Worm (Caenorhabditis elegans) whole organism, L2 larva: Measurements from ENCODE around the gene C06B3.6.
A peak's percentile ranks its signal among the peaks of the same experiment; 100 is the strongest.

Source experiments
- C34F6.9 ChIP-seq: fragments of 150-350 bp; optimal IDR thresholded peaks from 2 replicates; lab custom pipeline; 2014; ENCODE audit warnings: missing biosample characterization, missing genetic modification characterization
- F13H6.1 ChIP-seq: sonication (generic microtip); optimal IDR thresholded peaks from 2 replicates; lab custom pipeline; 2016; ENCODE audit warnings: missing genetic modification characterization, missing compliant biosample characterization
- R02D3.7 ChIP-seq: fragments of 150-350 bp; optimal IDR thresholded peaks from 2 replicates; lab custom pipeline; 2014; ENCODE audit warnings: missing biosample characterization, missing genetic modification characterization
- Y55F3AM.14 ChIP-seq: fragments of 200-800 bp; sonication (Bioruptor generic); optimal IDR thresholded peaks from 2 replicates; lab custom pipeline; 2018; ENCODE audit warnings: mild to moderate bottlenecking, missing genetic modification characterization, missing compliant biosample characterization
- alr-1 ChIP-seq: fragments of 150-350 bp; optimal IDR thresholded peaks from 2 replicates; lab custom pipeline; 2014; ENCODE audit warnings: missing biosample characterization, missing genetic modification characterization
- ama-1 ChIP-seq: fragments of 150-350 bp; optimal IDR thresholded peaks from 2 replicates; lab custom pipeline; 2018; ENCODE audit warnings: inconsistent platforms
- blmp-1 ChIP-seq: sonication (generic microtip); optimal IDR thresholded peaks from 2 replicates; lab custom pipeline; 2017; ENCODE audit warnings: missing genetic modification characterization, mild to moderate bottlenecking, missing compliant biosample characterization, antibody characterized with exemption, moderate library complexity; ENCODE audit not compliant: insufficient read depth
- ceh-16 ChIP-seq: fragments of 150-350 bp; optimal IDR thresholded peaks from 2 replicates; lab custom pipeline; 2014; ENCODE audit warnings: missing biosample characterization, missing genetic modification characterization
- ceh-82 ChIP-seq: fragments of 150-350 bp; optimal IDR thresholded peaks from 2 replicates; lab custom pipeline; 2014; ENCODE audit warnings: missing biosample characterization, missing genetic modification characterization
- crh-2 ChIP-seq: sonication (generic microtip); optimal IDR thresholded peaks from 2 replicates; lab custom pipeline; 2017; ENCODE audit warnings: missing biosample characterization, missing genetic modification characterization
- dmd-4 ChIP-seq: sonication (generic microtip); optimal IDR thresholded peaks from 2 replicates; lab custom pipeline; 2017; ENCODE audit warnings: missing biosample characterization, missing genetic modification characterization
- egl-27 ChIP-seq: sonication (generic microtip); optimal IDR thresholded peaks from 3 replicates; lab custom pipeline; 2017; ENCODE audit warnings: missing biosample characterization, missing genetic modification reagents, missing genetic modification characterization
- elt-1 ChIP-seq: fragments of 150-350 bp; optimal IDR thresholded peaks from 2 replicates; lab custom pipeline; 2014; ENCODE audit warnings: missing biosample characterization, missing genetic modification characterization
- elt-3 ChIP-seq: sonication (generic microtip); optimal IDR thresholded peaks from 2 replicates; lab custom pipeline; 2017; ENCODE audit warnings: missing biosample characterization, missing genetic modification characterization
- fos-1 ChIP-seq: fragments of 150-350 bp; optimal IDR thresholded peaks from 2 replicates; lab custom pipeline; 2014; ENCODE audit warnings: missing biosample characterization, missing genetic modification characterization
- gmeb-1 ChIP-seq: fragments of 150-350 bp; optimal IDR thresholded peaks from 2 replicates; lab custom pipeline; 2014; ENCODE audit warnings: missing biosample characterization, missing genetic modification characterization
- lin-11 ChIP-seq: fragments of 150-350 bp; sonication (generic microtip); optimal IDR thresholded peaks from 2 replicates; lab custom pipeline; 2014; ENCODE audit warnings: missing biosample characterization, missing genetic modification characterization, inconsistent platforms, mixed read lengths
- lin-13 ChIP-seq: fragments of 150-350 bp; optimal IDR thresholded peaks from 2 replicates; lab custom pipeline; 2014; ENCODE audit warnings: missing biosample characterization, missing genetic modification reagents, missing genetic modification characterization
- lin-39 ChIP-seq: fragments of 150-350 bp; optimal IDR thresholded peaks from 2 replicates; lab custom pipeline; 2014; ENCODE audit warnings: missing biosample characterization, missing genetic modification reagents, missing genetic modification characterization
- lsy-2 ChIP-seq, 2 experiments: fragments of 150-350 bp in 1 of 2; sonication (generic microtip) in 1 of 2; optimal IDR thresholded peaks; 2 replicates each; lab custom pipeline; 2014 to 2017; ENCODE audit warnings: missing biosample characterization in 2 of 2, missing genetic modification characterization in 2 of 2
- mab-5 ChIP-seq: fragments of 150-350 bp; optimal IDR thresholded peaks from 2 replicates; lab custom pipeline; 2014; ENCODE audit warnings: missing biosample characterization, missing genetic modification characterization
- mbf-1 ChIP-seq: sonication (generic microtip); optimal IDR thresholded peaks from 2 replicates; lab custom pipeline; 2017; ENCODE audit warnings: missing biosample characterization, missing genetic modification characterization
- mdl-1 ChIP-seq, 2 experiments: fragments of 150-350 bp in 1 of 2; sonication (generic microtip) in 1 of 2; optimal IDR thresholded peaks; 2 replicates each; lab custom pipeline; 2017; ENCODE audit warnings: missing biosample characterization in 2 of 2, missing genetic modification characterization in 2 of 2
- nhr-10 ChIP-seq: sonication (generic microtip); optimal IDR thresholded peaks from 2 replicates; lab custom pipeline; 2017; ENCODE audit warnings: missing biosample characterization, missing genetic modification characterization
- nhr-11 ChIP-seq: fragments of 150-350 bp; optimal IDR thresholded peaks from 2 replicates; lab custom pipeline; 2014; ENCODE audit warnings: missing biosample characterization, missing genetic modification characterization
- nhr-129 ChIP-seq: fragments of 150-350 bp; optimal IDR thresholded peaks from 2 replicates; lab custom pipeline; 2014; ENCODE audit warnings: missing biosample characterization, missing genetic modification characterization
- nhr-21 ChIP-seq: fragments of 150-350 bp; optimal IDR thresholded peaks from 2 replicates; lab custom pipeline; 2014; ENCODE audit warnings: missing biosample characterization, missing genetic modification characterization
- nhr-23 ChIP-seq: fragments of 150-350 bp; optimal IDR thresholded peaks from 2 replicates; lab custom pipeline; 2014; ENCODE audit warnings: missing biosample characterization, missing genetic modification reagents, missing genetic modification characterization
- nhr-237 ChIP-seq: fragments of 150-350 bp; optimal IDR thresholded peaks from 2 replicates; lab custom pipeline; 2014; ENCODE audit warnings: missing biosample characterization, missing genetic modification characterization
- nhr-25 ChIP-seq: fragments of 150-350 bp; sonication (generic microtip); optimal IDR thresholded peaks from 3 replicates; lab custom pipeline; 2014; ENCODE audit warnings: missing biosample characterization, missing genetic modification characterization
- nhr-6 ChIP-seq: fragments of 150-350 bp; optimal IDR thresholded peaks from 2 replicates; lab custom pipeline; 2014; ENCODE audit warnings: missing biosample characterization, missing genetic modification characterization
- nhr-77 ChIP-seq: fragments of 150-350 bp; optimal IDR thresholded peaks from 2 replicates; lab custom pipeline; 2014; ENCODE audit warnings: missing biosample characterization, missing genetic modification characterization
- peb-1 ChIP-seq: fragments of 150-350 bp; optimal IDR thresholded peaks from 2 replicates; lab custom pipeline; 2014; ENCODE audit warnings: missing biosample characterization, missing genetic modification characterization
- sem-4 ChIP-seq: fragments of 150-350 bp; optimal IDR thresholded peaks from 2 replicates; lab custom pipeline; 2014; ENCODE audit warnings: missing biosample characterization, missing genetic modification reagents, missing genetic modification characterization
- skn-1 ChIP-seq: sonication (generic microtip); optimal IDR thresholded peaks from 2 replicates; lab custom pipeline; 2017; ENCODE audit warnings: missing biosample characterization, missing genetic modification characterization
- sma-3 ChIP-seq: sonication (generic microtip); optimal IDR thresholded peaks from 2 replicates; lab custom pipeline; 2016; ENCODE audit warnings: missing genetic modification reagents, missing genetic modification characterization, missing compliant biosample characterization
- sma-9 ChIP-seq, 2 experiments: fragments of 150-350 bp in 1 of 2; sonication (generic microtip) in 1 of 2; optimal IDR thresholded peaks; 2 replicates each; lab custom pipeline; 2014 to 2016; ENCODE audit warnings: missing genetic modification characterization in 2 of 2, mild to moderate bottlenecking in 1 of 2, missing biosample characterization in 1 of 2, missing compliant biosample characterization in 1 of 2, missing genetic modification reagents in 1 of 2, moderate library complexity in 1 of 2
- snpc-4 ChIP-seq: fragments of 150-350 bp; optimal IDR thresholded peaks from 2 replicates; lab custom pipeline; 2014; ENCODE audit warnings: missing biosample characterization, missing genetic modification characterization
- unc-55 ChIP-seq: fragments of 150-350 bp; sonication (generic microtip); optimal IDR thresholded peaks from 3 replicates; lab custom pipeline; 2014; ENCODE audit warnings: missing biosample characterization, missing genetic modification reagents, missing genetic modification characterization
- unc-62 ChIP-seq: fragments of 150-350 bp; optimal IDR thresholded peaks from 2 replicates; lab custom pipeline; 2014; ENCODE audit warnings: missing biosample characterization, missing genetic modification reagents, missing genetic modification characterization
- zag-1 ChIP-seq: fragments of 150-350 bp; optimal IDR thresholded peaks from 2 replicates; lab custom pipeline; 2014; ENCODE audit warnings: missing biosample characterization, missing genetic modification characterization
- ztf-1 ChIP-seq: fragments of 200-800 bp; sonication (Bioruptor generic); conservative IDR thresholded peaks from 2 replicates; pipeline ENCODE4 v1.3.6; 2022; ENCODE audit warnings: missing genetic modification characterization, missing compliant biosample characterization
- ztf-11 ChIP-seq: sonication (generic microtip); optimal IDR thresholded peaks from 2 replicates; lab custom pipeline; 2017; ENCODE audit warnings: missing biosample characterization, missing genetic modification characterization
- ztf-4 ChIP-seq: fragments of 150-350 bp; optimal IDR thresholded peaks from 2 replicates; lab custom pipeline; 2014; ENCODE audit warnings: missing biosample characterization, missing genetic modification characterization

C06B3.6 gene

ce11 chrV:13909400-13909799 lies 633 bp upstream of the C06B3.6 start, which contains the start of gene C06B3.7:
C06B3.7 (plus strand) TSS chrV:13909686.
- TF ChIP-seq peb-1 (no peak), blmp-1 (tag; lab: Kevin White, UChicago) (peak; percentile 55), ztf-1 (GFP tag; lab: Robert Waterston, UW) (no peak), nhr-10 (tag; lab: Kevin White, UChicago) (no peak), R02D3.7 (tag; lab: Kevin White, UChicago) (no peak), gmeb-1 (tag; lab: Kevin White, UChicago) (peak; percentile 61), sma-9 (GFP tag; optimal IDR thresholded peaks at IDR 0.05; lab: Kevin White, UChicago) (peak; percentile 96), sma-9 (tag; optimal IDR thresholded peaks at IDR 0.05; lab: Kevin White, UChicago) (no peak), egl-27 (tag; lab: Kevin White, UChicago) (peak; percentile 45), dmd-4 (tag; lab: Kevin White, UChicago) (no peak), nhr-77 (tag; lab: Kevin White, UChicago) (no peak), nhr-129 (peak; percentile 99), alr-1 (no peak), nhr-21 (tag; lab: Kevin White, UChicago) (peak; percentile 93), unc-62 (GFP tag; lab: Kevin White, UChicago) (no peak), ztf-11 (tag; lab: Kevin White, UChicago) (no peak), elt-1 (tag; lab: Kevin White, UChicago) (no peak), unc-55 (GFP tag; lab: Kevin White, UChicago) (peak; percentile 73), ztf-4 (tag; lab: Kevin White, UChicago) (peak; percentile 75), ama-1 (lab: Kevin White, UChicago) (peak; percentile 75), Y55F3AM.14 (GFP tag; lab: Kevin White, UChicago) (no peak), sem-4 (tag; lab: Kevin White, UChicago) (peak; percentile 85), nhr-11 (no peak), mbf-1 (tag; lab: Kevin White, UChicago) (no peak), F13H6.1 (tag; lab: Kevin White, UChicago) (peak; percentile 65), skn-1 (peak; percentile 21), lsy-2 (tag; optimal IDR thresholded peaks at IDR 0.05; lab: Kevin White, UChicago) (peak; percentile 15 to 89), ceh-82 (tag; lab: Kevin White, UChicago) (no peak), zag-1 (tag; lab: Kevin White, UChicago) (no peak), lin-11 (tag; lab: Kevin White, UChicago) (no peak), lin-39 (no peak), snpc-4 (peak; percentile 46), nhr-237 (tag; lab: Kevin White, UChicago) (no peak), nhr-6 (tag; lab: Kevin White, UChicago) (no peak), mab-5 (tag; lab: Kevin White, UChicago) (peak; percentile 24), lin-13 (GFP tag; lab: Kevin White, UChicago) (peak; percentile 47), C34F6.9 (peak; percentile 91), elt-3 (tag; lab: Kevin White, UChicago) (no peak), fos-1 (tag; lab: Kevin White, UChicago) (peak; percentile 77), nhr-23 (no peak), ceh-16 (tag; lab: Kevin White, UChicago) (no peak), nhr-25 (peak; percentile 93), sma-3 (GFP tag; lab: Kevin White, UChicago) (peak; percentile 88), mdl-1 (tag; optimal IDR thresholded peaks at IDR 0.05; lab: Kevin White, UChicago) (peak in 1 of 2 experiments; percentile 74), crh-2 (peak; percentile 95)
